Worm (Caenorhabditis elegans) whole organism, midembryonic: ENCODE data around the gene Y27F2A.8.

Source experiments
- T22C8.4 ChIP-seq: fragments of 200-800 bp; sonication (Bioruptor generic); IDR thresholded peaks from 2 replicates; pipeline ENCODE4 v1.3.6; 2022; ENCODE audit warnings: missing genetic modification characterization, missing compliant biosample characterization
- cog-1 ChIP-seq: sonication (generic microtip); optimal IDR thresholded peaks from 2 replicates; lab custom pipeline; 2016; ENCODE audit warnings: missing genetic modification characterization, missing compliant biosample characterization
- flt-1 ChIP-seq: fragments of 200-800 bp; sonication (Bioruptor generic); IDR thresholded peaks from 2 replicates; pipeline ENCODE4 v1.3.6; 2022; ENCODE audit warnings: missing genetic modification characterization, missing compliant biosample characterization
- klf-2 ChIP-seq: fragments of 200-800 bp; sonication (Bioruptor generic); conservative IDR thresholded peaks from 2 replicates; pipeline ENCODE4 v1.3.6; 2022; ENCODE audit warnings: missing genetic modification reagents, missing genetic modification characterization, missing compliant biosample characterization
- med-1 ChIP-seq: sonication (generic microtip); optimal IDR thresholded peaks from 2 replicates; lab custom pipeline; 2017; ENCODE audit warnings: missing genetic modification characterization, mild to moderate bottlenecking, missing compliant biosample characterization, antibody characterized with exemption, missing genetic modification reagents; ENCODE audit not compliant: insufficient read depth
- ref-1 ChIP-seq: fragments of 200-800 bp; sonication (Bioruptor generic); conservative IDR thresholded peaks from 2 replicates; pipeline ENCODE4 v1.3.6; 2022; ENCODE audit warnings: missing genetic modification reagents, missing genetic modification characterization, missing compliant biosample characterization
- tab-1 ChIP-seq: fragments of 200-800 bp; sonication (Bioruptor generic); IDR thresholded peaks from 2 replicates; pipeline ENCODE4 v1.3.6; 2022; ENCODE audit warnings: missing genetic modification characterization, missing compliant biosample characterization
- ztf-23 ChIP-seq: fragments of 200-800 bp; sonication (Bioruptor generic); IDR thresholded peaks from 2 replicates; pipeline ENCODE4 v1.3.6; 2022; ENCODE audit warnings: missing genetic modification reagents, missing genetic modification characterization, missing compliant biosample characterization
- ztf-29 ChIP-seq: fragments of 200-800 bp; sonication (Bioruptor generic); IDR thresholded peaks from 2 replicates; pipeline ENCODE4 v1.3.6; 2022; ENCODE audit warnings: missing genetic modification reagents, missing genetic modification characterization, missing compliant biosample characterization

DNA sequence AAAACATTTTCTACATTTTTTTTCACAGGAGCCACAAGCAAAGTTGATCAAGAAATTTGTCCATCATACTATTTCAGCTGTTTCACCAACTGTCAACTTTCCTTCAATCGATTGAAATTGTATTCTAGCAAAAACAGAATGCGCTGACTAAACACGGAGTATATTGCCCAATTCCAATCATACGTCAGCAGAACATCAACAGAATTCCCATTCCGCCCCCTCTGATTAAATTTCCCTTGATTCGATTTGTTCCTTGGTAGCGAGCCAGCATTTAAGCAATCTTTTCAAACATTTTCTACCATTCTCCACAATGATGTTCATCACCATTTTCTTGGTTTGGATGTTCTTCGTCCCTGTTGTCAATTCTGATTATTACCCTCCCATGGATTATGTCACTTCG lies 37.7 kb upstream of the Y27F2A.8 start, which contains the start of gene T10D4.15:
- no peak for TF ChIP-seq cog-1 (tag; lab: Kevin White, UChicago)
- no peak for TF ChIP-seq ztf-23 (GFP tag; lab: Robert Waterston, UW)
- TF ChIP-seq ref-1 (GFP tag; lab: Robert Waterston, UW) = no peak
- no peak for TF ChIP-seq flt-1 (GFP tag; lab: Robert Waterston, UW)
- TF ChIP-seq ztf-29 (GFP tag; lab: Robert Waterston, UW) = no peak
- TF ChIP-seq klf-2 (GFP tag; lab: Robert Waterston, UW) = no peak
- TF ChIP-seq tab-1 (GFP tag; lab: Robert Waterston, UW) = no peak
- no peak for TF ChIP-seq med-1 (GFP tag; lab: Kevin White, UChicago)
- TF ChIP-seq T22C8.4 (GFP tag; lab: Robert Waterston, UW) = no peak
